Worm (Caenorhabditis elegans): ENCODE results near the gene M176.9.

The M176.9 gene

DNA sequence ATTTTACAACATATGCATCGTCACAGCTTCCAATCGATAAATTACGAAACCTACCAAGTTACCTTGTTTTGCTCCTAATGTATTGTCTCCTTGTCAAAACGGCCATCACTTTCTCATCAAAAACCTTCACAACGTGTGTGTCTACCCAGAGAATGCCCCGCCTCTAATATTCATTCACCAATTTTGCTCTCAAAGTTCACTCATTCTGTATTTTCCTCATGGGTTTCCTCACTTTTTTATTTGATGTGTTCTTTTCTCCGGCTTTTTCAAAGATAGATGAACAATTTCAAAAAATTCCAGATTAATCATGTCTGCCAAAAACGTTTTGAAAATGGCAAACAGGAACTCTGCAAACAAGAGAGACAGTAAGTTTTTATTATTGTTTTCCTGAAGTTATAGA, 26.2 kb downstream of the M176.9 start, which contains the start of gene C06C3.7:
Gene C06C3.7, plus strand, starts transcription at position 301 of the 400 bp plus-strand sequence.
- no peak for TF ChIP-seq elt-3 (tag; optimal IDR thresholded peaks at IDR 0.05)
- no peak for TF ChIP-seq ceh-28 (tag; optimal IDR thresholded peaks at IDR 0.05)
- no peak for TF ChIP-seq elt-1 (tag; optimal IDR thresholded peaks at IDR 0.05)
- no peak for TF ChIP-seq tbx-2 (tag; optimal IDR thresholded peaks at IDR 0.05)
- no peak for TF ChIP-seq nhr-25 (tag; optimal IDR thresholded peaks at IDR 0.05)
- TF ChIP-seq nhr-67 (tag; optimal IDR thresholded peaks at IDR 0.05): no peak
- TF ChIP-seq nhr-28 (tag; optimal IDR thresholded peaks at IDR 0.05): no peak
- TF ChIP-seq lsy-12 (tag; optimal IDR thresholded peaks at IDR 0.05): no peak
- no peak for TF ChIP-seq ZK546.5 (tag; optimal IDR thresholded peaks at IDR 0.05)
- no peak for TF ChIP-seq fos-1 (tag; optimal IDR thresholded peaks at IDR 0.05)
- no peak for TF ChIP-seq fkh-10 (GFP tag; optimal IDR thresholded peaks at IDR 0.05)
- TF ChIP-seq unc-62 (GFP tag; optimal IDR thresholded peaks at IDR 0.05): no peak

DNA sequence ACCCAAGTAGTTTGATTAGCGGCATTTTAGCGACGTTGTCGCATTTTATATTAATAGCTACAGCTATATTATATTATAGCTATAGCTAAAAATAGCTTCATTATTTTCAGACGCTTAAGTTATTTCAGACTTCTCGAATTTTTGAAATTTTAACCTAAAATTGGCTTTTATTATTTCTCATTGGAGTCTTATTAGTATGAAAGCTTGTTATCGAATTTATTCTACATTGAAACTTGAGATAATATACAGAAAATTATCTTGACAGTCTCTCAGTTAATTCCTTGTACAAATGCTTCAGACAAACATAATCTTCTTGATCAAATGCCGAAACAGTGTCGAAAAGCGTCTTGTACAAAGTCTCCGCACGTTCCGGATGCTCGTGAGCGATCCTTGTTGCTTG, 31.6 kb downstream of the M176.9 start, which contains the start of gene srh-48:
Gene srh-48, plus strand, starts transcription at position 301 of the 400 bp plus-strand sequence.
- TF ChIP-seq hmg-11 (tag; optimal IDR thresholded peaks at IDR 0.05) (no peak), ceh-9 (tag; optimal IDR thresholded peaks at IDR 0.05) (no peak), mdl-1 (tag; optimal IDR thresholded peaks at IDR 0.05) (no peak)

DNA sequence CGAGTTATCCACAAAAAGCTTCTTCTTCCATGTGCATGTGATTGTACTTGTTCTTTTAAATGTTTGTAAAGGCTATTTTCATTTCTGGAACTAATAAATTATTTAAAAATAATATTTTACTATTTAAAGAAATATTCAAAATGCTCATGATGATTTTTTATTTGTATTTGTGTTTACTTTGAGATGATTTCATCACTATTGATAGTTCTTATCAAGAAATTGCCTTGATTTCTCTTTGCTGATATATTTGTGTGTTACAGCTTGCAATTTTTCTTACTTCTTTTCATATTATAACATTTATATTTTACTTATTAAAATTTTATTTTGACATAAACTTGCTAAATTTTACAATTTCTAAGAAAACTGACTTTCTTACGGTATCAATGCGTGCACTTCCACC, 33.2 kb downstream of the M176.9 start:
- TF ChIP-seq eor-1 (tag; optimal IDR thresholded peaks at IDR 0.05) (no peak), pha-4 (tag; optimal IDR thresholded peaks at IDR 0.05) (peak; percentile 59), elt-2 (tag; optimal IDR thresholded peaks at IDR 0.05) (peak; percentile 38)

DNA sequence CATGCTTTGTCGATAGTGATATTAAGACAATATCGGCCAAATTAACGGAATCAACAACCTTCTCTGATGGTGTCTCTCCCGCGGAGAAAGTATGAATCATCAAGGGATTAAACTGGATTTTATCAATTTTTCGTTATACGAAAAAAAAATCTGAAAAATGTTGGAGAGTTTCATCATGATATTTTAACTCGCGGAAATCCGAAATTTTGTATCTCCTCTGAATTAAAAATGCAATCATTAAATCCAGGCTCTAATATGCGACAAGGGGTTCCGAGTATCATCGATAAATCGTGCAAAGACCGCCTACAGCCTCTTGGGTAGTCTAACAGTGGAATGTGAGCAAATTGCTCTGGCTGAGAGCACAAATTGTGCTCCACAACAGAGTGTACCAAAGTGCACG, 34.2 kb downstream of the M176.9 start, which contains the start of gene C06C3.10:
Gene C06C3.10, minus strand, starts transcription at position 101 of the 400 bp plus-strand sequence.
- TF ChIP-seq R02D3.7 (tag; optimal IDR thresholded peaks at IDR 0.05) (no peak), egl-27 (tag; optimal IDR thresholded peaks at IDR 0.05) (no peak), snpc-4 (tag; optimal IDR thresholded peaks at IDR 0.05) (no peak), ceh-9 (tag; optimal IDR thresholded peaks at IDR 0.05) (no peak), nhr-76 (tag; optimal IDR thresholded peaks at IDR 0.05) (no peak), ceh-82 (tag; optimal IDR thresholded peaks at IDR 0.05) (no peak), jun-1 (tag; optimal IDR thresholded peaks at IDR 0.05) (no peak), ceh-16 (tag; optimal IDR thresholded peaks at IDR 0.05) (no peak)

DNA sequence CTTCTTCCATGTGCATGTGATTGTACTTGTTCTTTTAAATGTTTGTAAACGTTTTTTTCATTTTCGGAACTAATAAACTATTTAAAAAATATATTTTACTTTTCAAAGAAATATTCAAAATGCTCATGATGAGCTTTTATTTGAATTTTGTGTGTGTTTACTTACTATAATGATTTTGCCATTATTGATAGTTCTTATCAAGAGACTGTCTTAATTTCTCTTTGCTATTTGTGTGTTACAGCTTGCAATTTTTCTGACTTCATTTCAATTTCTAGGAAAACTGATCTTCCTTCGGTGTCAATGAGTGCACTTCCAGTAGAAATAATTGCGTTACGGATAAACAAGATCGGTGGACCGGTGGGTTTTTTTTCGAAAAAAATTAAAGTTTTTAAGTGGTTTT, 36.6 kb downstream of the M176.9 start, which contains the start of gene C06C3.12:
Gene C06C3.12, plus strand, starts transcription at position 301 of the 400 bp plus-strand sequence.
- TF ChIP-seq elt-2 (tag; optimal IDR thresholded peaks at IDR 0.05): peak; percentile 1
- TF ChIP-seq pha-4 (tag; optimal IDR thresholded peaks at IDR 0.05): no peak
- no peak for TF ChIP-seq unc-62 (GFP tag; optimal IDR thresholded peaks at IDR 0.05)
- no peak for TF ChIP-seq R02D3.7 (tag; optimal IDR thresholded peaks at IDR 0.05)

DNA sequence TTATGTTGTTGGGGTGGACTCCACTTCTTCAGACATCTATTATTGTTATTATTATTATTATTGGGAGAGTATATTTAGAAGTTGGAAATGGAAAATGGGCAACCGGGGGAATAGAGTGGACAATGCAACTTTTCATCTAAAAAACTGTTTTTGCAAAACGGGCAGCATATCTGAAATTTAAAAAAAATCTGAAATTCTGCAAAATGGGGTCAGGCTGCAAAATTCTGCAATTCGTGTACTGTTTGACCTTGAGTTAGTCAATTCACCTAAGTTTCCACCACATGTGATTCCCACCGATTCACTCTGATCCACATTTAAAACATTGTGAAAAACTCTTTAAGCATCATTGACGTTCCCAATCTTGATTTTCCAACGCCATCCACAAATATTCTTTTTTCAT, 38.4 kb downstream of the M176.9 start, which contains the start of gene C06C3.4:
Gene C06C3.4, plus strand, starts transcription at position 301 of the 400 bp plus-strand sequence.
- TF ChIP-seq fkh-2 (tag; optimal IDR thresholded peaks at IDR 0.05) (no peak), ceh-28 (tag; optimal IDR thresholded peaks at IDR 0.05) (no peak), nhr-67 (tag; optimal IDR thresholded peaks at IDR 0.05) (no peak), egl-27 (tag; optimal IDR thresholded peaks at IDR 0.05) (no peak), fos-1 (tag; optimal IDR thresholded peaks at IDR 0.05) (no peak), aly-2 (tag; optimal IDR thresholded peaks at IDR 0.05) (no peak), elt-2 (tag; optimal IDR thresholded peaks at IDR 0.05) (no peak), elt-3 (tag; optimal IDR thresholded peaks at IDR 0.05) (no peak), nfya-1 (tag; optimal IDR thresholded peaks at IDR 0.05; ENCODE audit: insufficient read depth) (no peak), ceh-82 (tag; optimal IDR thresholded peaks at IDR 0.05) (no peak), skn-1 (tag; optimal IDR thresholded peaks at IDR 0.05) (no peak), nhr-23 (tag; optimal IDR thresholded peaks at IDR 0.05) (no peak), ceh-9 (tag; optimal IDR thresholded peaks at IDR 0.05) (no peak), egl-5 (tag; optimal IDR thresholded peaks at IDR 0.05) (no peak), daf-12 (tag; optimal IDR thresholded peaks at IDR 0.05) (no peak), elt-1 (tag; optimal IDR thresholded peaks at IDR 0.05) (no peak), ZK546.5 (tag; optimal IDR thresholded peaks at IDR 0.05) (no peak), zag-1 (tag; optimal IDR thresholded peaks at IDR 0.05) (no peak), fkh-10 (GFP tag; optimal IDR thresholded peaks at IDR 0.05) (no peak)
